Worm (Caenorhabditis elegans): ENCODE measurements around the gene srx-85.

The srx-85 gene

DNA sequence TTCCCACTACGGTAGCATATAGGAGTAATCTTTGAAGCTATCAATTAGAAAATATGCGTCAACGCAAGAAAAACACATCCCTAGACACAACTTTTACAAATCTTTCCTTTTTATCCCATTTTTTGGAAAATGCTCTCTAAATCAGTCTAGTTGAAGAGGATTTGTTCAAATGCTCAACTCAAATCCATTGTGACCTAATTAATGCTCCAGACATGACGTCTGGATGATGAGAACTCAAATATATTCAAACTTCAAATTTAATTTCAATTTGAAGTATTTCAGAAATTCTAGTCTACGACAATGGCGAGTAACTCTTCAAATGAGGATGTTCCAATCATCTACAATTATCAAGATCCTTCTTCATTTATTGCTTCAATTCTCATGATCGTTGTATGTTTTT is at the start of gene srx-85:
srx-85 (plus strand) TSS at position 301 of the 400 bp plus-strand sequence.
- TF ChIP-seq hlh-1 (tag; optimal IDR thresholded peaks at IDR 0.05) = no peak
- no peak for TF ChIP-seq ceh-43 (GFP tag; optimal IDR thresholded peaks at IDR 0.05)
- TF ChIP-seq nhr-12 (tag; optimal IDR thresholded peaks at IDR 0.05) = no peak
- TF ChIP-seq M03D4.4 (tag; optimal IDR thresholded peaks at IDR 0.05) = no peak
- TF ChIP-seq blmp-1 (tag; optimal IDR thresholded peaks at IDR 0.05) = no peak
- no peak for TF ChIP-seq mep-1 (tag; optimal IDR thresholded peaks at IDR 0.05)
- TF ChIP-seq lsy-2 (tag; optimal IDR thresholded peaks at IDR 0.05) = no peak
- TF ChIP-seq ceh-83 (GFP tag; optimal IDR thresholded peaks at IDR 0.05) = no peak
- no peak for TF ChIP-seq bed-3 (GFP tag; optimal IDR thresholded peaks at IDR 0.05)
- TF ChIP-seq drap-1 (GFP tag; optimal IDR thresholded peaks at IDR 0.05) = no peak
- no peak for TF ChIP-seq nhr-237 (tag; optimal IDR thresholded peaks at IDR 0.05)
- no peak for TF ChIP-seq sem-2 (GFP tag; optimal IDR thresholded peaks at IDR 0.05)
- TF ChIP-seq ham-2 (GFP tag; optimal IDR thresholded peaks at IDR 0.05) = no peak

ce11 chrV:11503081-11503751 is 49.3 kb upstream of the srx-85 start, which contains the start of gene C55A6.12:
Gene C55A6.12, minus strand, starts transcription at chrV:11503131.
- TF ChIP-seq pha-4 (tag; optimal IDR thresholded peaks at IDR 0.05) (no peak), nhr-76 (tag; optimal IDR thresholded peaks at IDR 0.05) (no peak), drap-1 (GFP tag; optimal IDR thresholded peaks at IDR 0.05) (no peak), nhr-2 (tag; optimal IDR thresholded peaks at IDR 0.05) (no peak), ztf-11 (tag; optimal IDR thresholded peaks at IDR 0.05) (no peak), mls-2 (tag; optimal IDR thresholded peaks at IDR 0.05) (no peak), ceh-39 (tag; optimal IDR thresholded peaks at IDR 0.05) (no peak), mab-5 (tag; optimal IDR thresholded peaks at IDR 0.05) (no peak), ham-2 (GFP tag; optimal IDR thresholded peaks at IDR 0.05) (no peak)

DNA sequence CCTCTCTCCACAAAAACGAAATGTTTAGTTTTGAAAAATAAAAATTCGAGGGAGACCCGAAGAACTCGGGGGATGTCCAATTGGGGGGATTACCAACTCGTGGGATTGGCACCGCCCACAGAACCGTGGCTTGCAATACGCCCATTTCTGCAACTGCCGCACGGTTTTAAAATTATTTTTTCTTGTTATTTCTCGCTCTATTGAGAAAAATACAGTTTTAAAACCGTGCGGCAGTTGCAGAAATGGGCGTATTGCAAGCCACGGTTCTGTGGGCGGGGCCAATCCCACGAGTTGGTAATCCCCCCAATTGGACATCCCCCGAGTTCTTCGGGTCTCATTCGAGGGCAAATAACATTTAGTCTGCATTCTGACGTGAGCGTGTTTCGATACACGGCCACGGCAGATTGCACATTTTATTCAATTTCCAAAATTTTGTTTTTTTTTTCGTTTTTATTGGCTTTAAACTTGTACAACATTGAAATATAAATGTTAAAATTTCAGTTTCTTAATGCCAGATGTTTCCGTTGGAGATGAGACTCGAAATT is 47.6 kb upstream of the srx-85 start, which contains the start of the genes C55A6.1 and C55A6.10:
C55A6.1 (minus strand) TSS at position 116 of the 545 bp plus-strand sequence.
C55A6.10 (plus strand) TSS at position 495 of the 545 bp plus-strand sequence.
- TF ChIP-seq lsy-2 (tag; optimal IDR thresholded peaks at IDR 0.05) = peak; percentile 31
- TF ChIP-seq cnd-1 (tag; optimal IDR thresholded peaks at IDR 0.05) = peak; percentile 25
- TF ChIP-seq lin-13 (tag; optimal IDR thresholded peaks at IDR 0.05) = peak; percentile 12
- peak; percentile 1 for TF ChIP-seq M03D4.4 (tag; optimal IDR thresholded peaks at IDR 0.05)
- TF ChIP-seq mep-1 (tag; optimal IDR thresholded peaks at IDR 0.05) = peak; percentile 36
- peak; percentile 41 for TF ChIP-seq sptf-1 (tag; optimal IDR thresholded peaks at IDR 0.05)
- TF ChIP-seq drap-1 (GFP tag; optimal IDR thresholded peaks at IDR 0.05) = peak; percentile 43
- peak; percentile 68 for TF ChIP-seq ces-1 (GFP tag; optimal IDR thresholded peaks at IDR 0.05)
- peak; percentile 10 for TF ChIP-seq nhr-237 (tag; optimal IDR thresholded peaks at IDR 0.05)
- TF ChIP-seq hlh-1 (tag; optimal IDR thresholded peaks at IDR 0.05) = peak; percentile 1

- peak; percentile 82 for TF ChIP-seq hlh-1 (tag; optimal IDR thresholded peaks at IDR 0.05)
- TF ChIP-seq unc-120 (tag; optimal IDR thresholded peaks at IDR 0.05; ENCODE audit: poor library complexity, severe bottlenecking) = peak; percentile 55
- TF ChIP-seq mep-1 (tag; optimal IDR thresholded peaks at IDR 0.05) = no peak
- no peak for TF ChIP-seq flh-1 (GFP tag; optimal IDR thresholded peaks at IDR 0.05)
Measured at ce11 chrV:11506347-11506746, 46.1 kb upstream of the srx-85 start.

DNA sequence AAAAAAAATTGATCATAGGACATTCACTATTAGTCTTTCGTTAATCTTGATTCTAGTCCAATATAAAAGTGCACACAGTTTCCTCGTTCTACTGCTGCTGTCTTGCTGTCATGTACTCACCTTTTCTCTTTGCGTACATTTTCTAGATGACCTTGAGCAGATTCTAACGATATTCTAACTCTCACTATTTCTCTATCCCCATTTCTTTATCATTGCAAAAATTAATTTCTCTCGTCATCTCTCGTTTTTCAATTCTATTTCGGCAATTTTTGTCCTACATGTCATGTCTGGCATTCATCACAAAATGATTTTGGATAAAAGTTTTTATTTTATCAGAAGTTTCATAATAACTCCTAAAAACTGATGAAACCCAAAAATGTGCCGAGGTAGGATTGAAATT is 43.7 kb upstream of the srx-85 start, which contains the start of gene ttll-5:
ttll-5 (plus strand) TSS at position 288 of the 400 bp plus-strand sequence.
- no peak for TF ChIP-seq ceh-43 (GFP tag; optimal IDR thresholded peaks at IDR 0.05)
- TF ChIP-seq bed-3 (GFP tag; optimal IDR thresholded peaks at IDR 0.05) = no peak
- TF ChIP-seq sptf-1 (tag; optimal IDR thresholded peaks at IDR 0.05) = no peak
- no peak for TF ChIP-seq M03D4.4 (tag; optimal IDR thresholded peaks at IDR 0.05)
- TF ChIP-seq ceh-83 (GFP tag; optimal IDR thresholded peaks at IDR 0.05) = no peak
- no peak for TF ChIP-seq nhr-28 (tag; optimal IDR thresholded peaks at IDR 0.05)
- no peak for TF ChIP-seq unc-39 (tag; optimal IDR thresholded peaks at IDR 0.05)
- no peak for TF ChIP-seq pha-4 (tag; optimal IDR thresholded peaks at IDR 0.05)
- TF ChIP-seq sem-2 (GFP tag; optimal IDR thresholded peaks at IDR 0.05) = no peak
- TF ChIP-seq ham-2 (GFP tag; optimal IDR thresholded peaks at IDR 0.05) = no peak
- TF ChIP-seq mls-2 (tag; optimal IDR thresholded peaks at IDR 0.05) = no peak
- TF ChIP-seq lsy-2 (tag; optimal IDR thresholded peaks at IDR 0.05) = no peak
- TF ChIP-seq ces-1 (GFP tag; optimal IDR thresholded peaks at IDR 0.05) = no peak
- TF ChIP-seq nhr-76 (tag; optimal IDR thresholded peaks at IDR 0.05) = no peak
- TF ChIP-seq snpc-4 (tag; optimal IDR thresholded peaks at IDR 0.05) = no peak
